Worm (Caenorhabditis elegans) whole organism, midembryonic: Measurements from ENCODE around the gene F54F7.2.

ENCODE experiments used
- T22C8.4 ChIP-seq: fragments of 200-800 bp; sonication (Bioruptor generic); IDR thresholded peaks from 2 replicates; pipeline ENCODE4 v1.3.6; 2022; ENCODE audit warnings: missing genetic modification characterization, missing compliant biosample characterization
- cog-1 ChIP-seq: sonication (generic microtip); optimal IDR thresholded peaks from 2 replicates; lab custom pipeline; 2016; ENCODE audit warnings: missing genetic modification characterization, missing compliant biosample characterization
- flt-1 ChIP-seq: fragments of 200-800 bp; sonication (Bioruptor generic); IDR thresholded peaks from 2 replicates; pipeline ENCODE4 v1.3.6; 2022; ENCODE audit warnings: missing genetic modification characterization, missing compliant biosample characterization
- klf-2 ChIP-seq: fragments of 200-800 bp; sonication (Bioruptor generic); conservative IDR thresholded peaks from 2 replicates; pipeline ENCODE4 v1.3.6; 2022; ENCODE audit warnings: missing genetic modification reagents, missing genetic modification characterization, missing compliant biosample characterization
- med-1 ChIP-seq: sonication (generic microtip); optimal IDR thresholded peaks from 2 replicates; lab custom pipeline; 2017; ENCODE audit warnings: missing genetic modification characterization, mild to moderate bottlenecking, missing compliant biosample characterization, antibody characterized with exemption, missing genetic modification reagents; ENCODE audit not compliant: insufficient read depth
- ref-1 ChIP-seq: fragments of 200-800 bp; sonication (Bioruptor generic); conservative IDR thresholded peaks from 2 replicates; pipeline ENCODE4 v1.3.6; 2022; ENCODE audit warnings: missing genetic modification reagents, missing genetic modification characterization, missing compliant biosample characterization
- tab-1 ChIP-seq: fragments of 200-800 bp; sonication (Bioruptor generic); IDR thresholded peaks from 2 replicates; pipeline ENCODE4 v1.3.6; 2022; ENCODE audit warnings: missing genetic modification characterization, missing compliant biosample characterization
- ztf-23 ChIP-seq: fragments of 200-800 bp; sonication (Bioruptor generic); IDR thresholded peaks from 2 replicates; pipeline ENCODE4 v1.3.6; 2022; ENCODE audit warnings: missing genetic modification reagents, missing genetic modification characterization, missing compliant biosample characterization
- ztf-29 ChIP-seq: fragments of 200-800 bp; sonication (Bioruptor generic); IDR thresholded peaks from 2 replicates; pipeline ENCODE4 v1.3.6; 2022; ENCODE audit warnings: missing genetic modification reagents, missing genetic modification characterization, missing compliant biosample characterization

DNA sequence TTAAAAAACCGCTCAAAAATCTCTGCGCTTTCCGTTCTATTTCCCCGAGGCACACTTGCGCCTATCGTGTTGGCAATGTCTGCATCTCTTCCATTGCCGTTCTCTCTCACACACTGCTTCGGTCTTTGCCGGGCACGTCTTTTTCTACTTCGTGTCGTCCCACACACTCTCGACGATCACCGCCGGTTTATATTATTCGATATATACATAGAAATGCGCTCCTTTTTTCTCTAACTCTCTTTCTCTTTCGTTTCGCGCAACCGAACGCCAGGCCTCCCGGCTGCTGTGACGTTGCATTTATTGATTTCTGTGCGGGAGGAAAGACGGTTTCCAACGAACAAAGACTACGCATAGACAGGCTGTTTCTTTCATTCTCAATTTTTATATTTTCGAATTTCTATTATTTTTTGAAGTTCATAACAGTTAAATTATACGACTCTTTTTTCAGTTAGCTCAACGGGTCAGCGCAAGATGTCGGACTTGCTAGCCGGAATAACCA, 45.4 kb upstream of the F54F7.2 start, which contains the start of gene rsd-3:
- peak; percentile 77; the same call in 1 of the 2 replicates for TF ChIP-seq T22C8.4
- TF ChIP-seq ref-1 (GFP tag; lab: Robert Waterston, UW) = no peak
- TF ChIP-seq tab-1 (GFP tag; lab: Robert Waterston, UW) = no peak
- TF ChIP-seq flt-1 (GFP tag; lab: Robert Waterston, UW) = peak; percentile 66; the same call in 1 of the 2 replicates
- no peak for TF ChIP-seq med-1 (GFP tag; lab: Kevin White, UChicago)
- no peak for TF ChIP-seq ztf-23 (GFP tag; lab: Robert Waterston, UW)
- no peak for TF ChIP-seq klf-2 (GFP tag; lab: Robert Waterston, UW)
- no peak for TF ChIP-seq ztf-29 (GFP tag; lab: Robert Waterston, UW)
- peak; percentile 42 for TF ChIP-seq cog-1
